Worm (Caenorhabditis elegans) whole organism, L2 larva: Measurements from ENCODE around the gene dpy-2.

Source experiments
- C34F6.9 ChIP-seq: fragments of 150-350 bp; optimal IDR thresholded peaks from 2 replicates; lab custom pipeline; 2014; ENCODE audit warnings: missing biosample characterization, missing genetic modification characterization
- F13H6.1 ChIP-seq: sonication (generic microtip); optimal IDR thresholded peaks from 2 replicates; lab custom pipeline; 2016; ENCODE audit warnings: missing genetic modification characterization, missing compliant biosample characterization
- R02D3.7 ChIP-seq: fragments of 150-350 bp; optimal IDR thresholded peaks from 2 replicates; lab custom pipeline; 2014; ENCODE audit warnings: missing biosample characterization, missing genetic modification characterization
- ZK546.5 ChIP-seq: sonication (generic microtip); optimal IDR thresholded peaks from 2 replicates; lab custom pipeline; 2017; ENCODE audit warnings: missing biosample characterization, missing genetic modification characterization
- ama-1 ChIP-seq: fragments of 150-350 bp; optimal IDR thresholded peaks from 2 replicates; lab custom pipeline; 2018; ENCODE audit warnings: inconsistent platforms
- blmp-1 ChIP-seq: sonication (generic microtip); optimal IDR thresholded peaks from 2 replicates; lab custom pipeline; 2017; ENCODE audit warnings: missing genetic modification characterization, mild to moderate bottlenecking, missing compliant biosample characterization, antibody characterized with exemption, moderate library complexity; ENCODE audit not compliant: insufficient read depth
- ceh-16 ChIP-seq: fragments of 150-350 bp; optimal IDR thresholded peaks from 2 replicates; lab custom pipeline; 2014; ENCODE audit warnings: missing biosample characterization, missing genetic modification characterization
- crh-2 ChIP-seq: sonication (generic microtip); optimal IDR thresholded peaks from 2 replicates; lab custom pipeline; 2017; ENCODE audit warnings: missing biosample characterization, missing genetic modification characterization
- egl-27 ChIP-seq: sonication (generic microtip); optimal IDR thresholded peaks from 3 replicates; lab custom pipeline; 2017; ENCODE audit warnings: missing biosample characterization, missing genetic modification reagents, missing genetic modification characterization
- elt-1 ChIP-seq: fragments of 150-350 bp; optimal IDR thresholded peaks from 2 replicates; lab custom pipeline; 2014; ENCODE audit warnings: missing biosample characterization, missing genetic modification characterization
- elt-3 ChIP-seq: sonication (generic microtip); optimal IDR thresholded peaks from 2 replicates; lab custom pipeline; 2017; ENCODE audit warnings: missing biosample characterization, missing genetic modification characterization
- gmeb-1 ChIP-seq: fragments of 150-350 bp; optimal IDR thresholded peaks from 2 replicates; lab custom pipeline; 2014; ENCODE audit warnings: missing biosample characterization, missing genetic modification characterization
- lin-11 ChIP-seq: fragments of 150-350 bp; sonication (generic microtip); optimal IDR thresholded peaks from 2 replicates; lab custom pipeline; 2014; ENCODE audit warnings: missing biosample characterization, missing genetic modification characterization, inconsistent platforms, mixed read lengths
- lin-13 ChIP-seq: fragments of 150-350 bp; optimal IDR thresholded peaks from 2 replicates; lab custom pipeline; 2014; ENCODE audit warnings: missing biosample characterization, missing genetic modification reagents, missing genetic modification characterization
- lin-39 ChIP-seq: fragments of 150-350 bp; optimal IDR thresholded peaks from 2 replicates; lab custom pipeline; 2014; ENCODE audit warnings: missing biosample characterization, missing genetic modification reagents, missing genetic modification characterization
- mab-5 ChIP-seq: fragments of 150-350 bp; optimal IDR thresholded peaks from 2 replicates; lab custom pipeline; 2014; ENCODE audit warnings: missing biosample characterization, missing genetic modification characterization
- mbf-1 ChIP-seq: sonication (generic microtip); optimal IDR thresholded peaks from 2 replicates; lab custom pipeline; 2017; ENCODE audit warnings: missing biosample characterization, missing genetic modification characterization
- mdl-1 ChIP-seq, 2 experiments: fragments of 150-350 bp in 1 of 2; sonication (generic microtip) in 1 of 2; optimal IDR thresholded peaks; 2 replicates each; lab custom pipeline; 2017; ENCODE audit warnings: missing biosample characterization in 2 of 2, missing genetic modification characterization in 2 of 2
- nhr-10 ChIP-seq: sonication (generic microtip); optimal IDR thresholded peaks from 2 replicates; lab custom pipeline; 2017; ENCODE audit warnings: missing biosample characterization, missing genetic modification characterization
- nhr-11 ChIP-seq: fragments of 150-350 bp; optimal IDR thresholded peaks from 2 replicates; lab custom pipeline; 2014; ENCODE audit warnings: missing biosample characterization, missing genetic modification characterization
- nhr-12 ChIP-seq: fragments of 150-350 bp; optimal IDR thresholded peaks from 2 replicates; lab custom pipeline; 2014; ENCODE audit warnings: missing biosample characterization, missing genetic modification characterization
- nhr-129 ChIP-seq: fragments of 150-350 bp; optimal IDR thresholded peaks from 2 replicates; lab custom pipeline; 2014; ENCODE audit warnings: missing biosample characterization, missing genetic modification characterization
- nhr-21 ChIP-seq: fragments of 150-350 bp; optimal IDR thresholded peaks from 2 replicates; lab custom pipeline; 2014; ENCODE audit warnings: missing biosample characterization, missing genetic modification characterization
- nhr-25 ChIP-seq: fragments of 150-350 bp; sonication (generic microtip); optimal IDR thresholded peaks from 3 replicates; lab custom pipeline; 2014; ENCODE audit warnings: missing biosample characterization, missing genetic modification characterization
- nhr-6 ChIP-seq: fragments of 150-350 bp; optimal IDR thresholded peaks from 2 replicates; lab custom pipeline; 2014; ENCODE audit warnings: missing biosample characterization, missing genetic modification characterization
- nhr-77 ChIP-seq: fragments of 150-350 bp; optimal IDR thresholded peaks from 2 replicates; lab custom pipeline; 2014; ENCODE audit warnings: missing biosample characterization, missing genetic modification characterization
- peb-1 ChIP-seq: fragments of 150-350 bp; optimal IDR thresholded peaks from 2 replicates; lab custom pipeline; 2014; ENCODE audit warnings: missing biosample characterization, missing genetic modification characterization
- sem-4 ChIP-seq: fragments of 150-350 bp; optimal IDR thresholded peaks from 2 replicates; lab custom pipeline; 2014; ENCODE audit warnings: missing biosample characterization, missing genetic modification reagents, missing genetic modification characterization
- sma-9 ChIP-seq, 2 experiments: fragments of 150-350 bp in 1 of 2; sonication (generic microtip) in 1 of 2; optimal IDR thresholded peaks; 2 replicates each; lab custom pipeline; 2014 to 2016; ENCODE audit warnings: missing genetic modification characterization in 2 of 2, mild to moderate bottlenecking in 1 of 2, missing biosample characterization in 1 of 2, missing compliant biosample characterization in 1 of 2, missing genetic modification reagents in 1 of 2, moderate library complexity in 1 of 2
- unc-39 ChIP-seq: fragments of 150-350 bp; optimal IDR thresholded peaks from 2 replicates; lab custom pipeline; 2014; ENCODE audit warnings: missing biosample characterization, missing genetic modification characterization
- unc-55 ChIP-seq: fragments of 150-350 bp; sonication (generic microtip); optimal IDR thresholded peaks from 3 replicates; lab custom pipeline; 2014; ENCODE audit warnings: missing biosample characterization, missing genetic modification reagents, missing genetic modification characterization
- unc-62 ChIP-seq: fragments of 150-350 bp; optimal IDR thresholded peaks from 2 replicates; lab custom pipeline; 2014; ENCODE audit warnings: missing biosample characterization, missing genetic modification reagents, missing genetic modification characterization
- zag-1 ChIP-seq: fragments of 150-350 bp; optimal IDR thresholded peaks from 2 replicates; lab custom pipeline; 2014; ENCODE audit warnings: missing biosample characterization, missing genetic modification characterization
- ztf-1 ChIP-seq: fragments of 200-800 bp; sonication (Bioruptor generic); conservative IDR thresholded peaks from 2 replicates; pipeline ENCODE4 v1.3.6; 2022; ENCODE audit warnings: missing genetic modification characterization, missing compliant biosample characterization
- ztf-11 ChIP-seq: sonication (generic microtip); optimal IDR thresholded peaks from 2 replicates; lab custom pipeline; 2017; ENCODE audit warnings: missing biosample characterization, missing genetic modification characterization
- ztf-4 ChIP-seq: fragments of 150-350 bp; optimal IDR thresholded peaks from 2 replicates; lab custom pipeline; 2014; ENCODE audit warnings: missing biosample characterization, missing genetic modification characterization

dpy-2 gene

DNA sequence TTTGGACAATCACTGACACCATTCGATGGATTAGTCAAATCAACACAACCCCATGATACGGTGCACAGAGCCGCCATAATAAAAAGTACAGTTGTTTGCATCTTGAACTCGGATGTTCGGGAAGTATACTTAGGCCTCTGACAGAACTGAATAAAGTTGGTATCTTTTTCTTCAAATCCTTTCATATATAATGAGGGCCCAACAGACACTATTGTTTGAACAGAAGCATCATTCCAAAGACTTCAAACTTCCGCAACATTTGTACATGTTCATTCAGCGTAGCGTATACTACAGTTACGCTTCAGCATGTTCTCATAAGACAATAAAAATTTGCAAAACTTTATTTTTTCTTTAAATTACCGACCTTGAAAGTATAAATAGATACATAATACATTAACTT, 37.9 kb downstream of the dpy-2 start, which contains the start of gene F41G3.19:
F41G3.19 (minus strand) TSS at position 101 of the 400 bp plus-strand sequence.
- no peak for TF ChIP-seq lin-39
- TF ChIP-seq ama-1 (lab: Kevin White, UChicago), result no peak
- no peak for TF ChIP-seq sma-9 (GFP tag; optimal IDR thresholded peaks at IDR 0.05; lab: Kevin White, UChicago)
- no peak for TF ChIP-seq sma-9 (tag; optimal IDR thresholded peaks at IDR 0.05; lab: Kevin White, UChicago)
- no peak for TF ChIP-seq egl-27
- no peak for TF ChIP-seq nhr-21
- TF ChIP-seq gmeb-1 (tag; lab: Kevin White, UChicago), result no peak

DNA sequence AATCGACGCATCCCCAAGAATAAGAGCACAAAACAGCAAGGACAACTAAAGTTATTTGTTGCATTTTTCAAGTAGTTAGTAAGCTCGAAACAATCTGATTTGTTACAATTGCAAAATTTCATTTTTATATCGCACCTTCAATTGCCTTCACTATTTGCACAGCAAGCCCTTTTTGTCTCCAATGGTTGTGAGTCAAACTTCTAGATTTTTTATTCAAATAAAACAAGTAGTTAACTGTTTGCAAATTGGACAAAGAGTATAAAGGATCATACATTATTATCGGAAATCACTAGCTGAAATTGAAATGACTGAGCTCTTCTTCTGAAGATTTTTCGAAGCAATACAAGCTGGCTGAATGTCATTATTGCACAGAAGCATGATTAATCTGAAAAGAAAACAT, 38.8 kb downstream of the dpy-2 start, which contains the start of gene F41G3.21:
F41G3.21 (minus strand) TSS at position 101 of the 400 bp plus-strand sequence.
- TF ChIP-seq nhr-129 (tag; lab: Kevin White, UChicago), result no peak
- TF ChIP-seq C34F6.9 (tag; lab: Kevin White, UChicago), result no peak
- TF ChIP-seq nhr-6, result no peak
- no peak for TF ChIP-seq lin-39
- no peak for TF ChIP-seq peb-1
- no peak for TF ChIP-seq ztf-4 (tag; lab: Kevin White, UChicago)
- no peak for TF ChIP-seq nhr-12 (tag; lab: Kevin White, UChicago)
- TF ChIP-seq nhr-77, result no peak
- TF ChIP-seq lin-13 (GFP tag; lab: Kevin White, UChicago), result no peak
- no peak for TF ChIP-seq unc-39 (tag; lab: Kevin White, UChicago)
- TF ChIP-seq nhr-10 (tag; lab: Kevin White, UChicago), result no peak
- TF ChIP-seq unc-55 (GFP tag; lab: Kevin White, UChicago), result no peak
- TF ChIP-seq nhr-25 (tag; lab: Kevin White, UChicago), result no peak
- no peak for TF ChIP-seq ama-1 (lab: Kevin White, UChicago)
- no peak for TF ChIP-seq lin-11
- TF ChIP-seq ztf-1, result no peak
- TF ChIP-seq R02D3.7 (tag; lab: Kevin White, UChicago), result no peak

DNA sequence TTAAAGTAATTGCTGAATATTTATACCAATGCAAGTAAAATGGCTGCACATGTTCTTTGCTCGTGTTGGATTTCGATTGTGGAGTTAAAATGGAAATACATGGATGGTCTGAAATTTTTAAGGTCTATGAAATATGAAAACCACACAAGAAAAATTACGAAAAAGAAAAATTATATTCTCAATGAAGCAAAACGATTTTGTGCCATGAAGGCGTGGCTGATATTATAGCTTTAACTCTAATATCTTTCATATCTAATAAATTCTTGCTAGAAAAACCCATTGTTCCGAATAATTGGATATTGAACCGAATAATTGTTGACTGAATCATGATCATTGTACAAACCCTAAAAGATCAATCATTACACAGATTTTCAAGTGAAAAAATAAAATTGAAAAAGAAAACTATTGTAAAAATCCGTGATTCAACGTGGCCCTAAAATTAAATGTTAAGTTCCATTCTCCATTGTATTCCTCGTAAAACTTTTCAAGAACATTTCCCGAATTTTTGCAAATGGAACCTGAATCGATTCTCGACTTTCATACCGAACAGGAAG, 40.7 kb downstream of the dpy-2 start, which contains the start of the genes srx-95 and fis-1:
srx-95 (minus strand) TSS at position 101 of the 554 bp plus-strand sequence.
fis-1 (plus strand) TSS at position 504 of the 554 bp plus-strand sequence.
- TF ChIP-seq ama-1 (lab: Kevin White, UChicago) (no peak), gmeb-1 (tag; lab: Kevin White, UChicago) (no peak)
- TF ChIP-seq, all 48 proteins: peak for 0

DNA sequence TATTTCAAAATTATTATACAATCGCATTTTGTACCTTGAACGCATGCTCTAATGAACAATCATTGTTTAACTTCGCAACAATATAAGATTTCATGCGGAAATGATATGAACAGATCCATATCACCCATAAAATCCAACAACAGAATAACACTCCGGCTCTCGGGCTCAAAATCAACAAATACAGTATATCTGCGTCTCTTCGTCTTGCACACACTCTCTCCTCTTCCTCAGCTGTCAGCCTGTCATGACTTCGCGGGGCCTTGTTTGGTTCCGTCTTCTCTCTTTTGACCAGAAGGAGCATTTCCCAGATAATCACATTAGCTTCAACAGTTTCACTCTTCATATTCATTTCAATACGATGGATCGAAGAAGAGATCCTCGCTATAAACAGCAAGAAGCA, 42.1 kb downstream of the dpy-2 start, which contains the start of gene F41G3.3:
F41G3.3 (plus strand) TSS at position 301 of the 400 bp plus-strand sequence.
- no peak for TF ChIP-seq crh-2 (tag; lab: Kevin White, UChicago)
- no peak for TF ChIP-seq ztf-1
- no peak for TF ChIP-seq peb-1
- TF ChIP-seq nhr-12 (tag; lab: Kevin White, UChicago), result no peak
- TF ChIP-seq lin-11, result no peak
- no peak for TF ChIP-seq blmp-1
- no peak for TF ChIP-seq nhr-21
- TF ChIP-seq mab-5 (tag; lab: Kevin White, UChicago), result no peak
- no peak for TF ChIP-seq unc-55 (GFP tag; lab: Kevin White, UChicago)
- no peak for TF ChIP-seq sem-4 (tag; lab: Kevin White, UChicago)
- no peak for TF ChIP-seq ztf-4 (tag; lab: Kevin White, UChicago)
- TF ChIP-seq ceh-16, result no peak
- no peak for TF ChIP-seq ama-1 (lab: Kevin White, UChicago)
- no peak for TF ChIP-seq F13H6.1 (tag; lab: Kevin White, UChicago)
- no peak for TF ChIP-seq gmeb-1 (tag; lab: Kevin White, UChicago)
- TF ChIP-seq egl-27, result no peak
- no peak for TF ChIP-seq lin-13 (GFP tag; lab: Kevin White, UChicago)

DNA sequence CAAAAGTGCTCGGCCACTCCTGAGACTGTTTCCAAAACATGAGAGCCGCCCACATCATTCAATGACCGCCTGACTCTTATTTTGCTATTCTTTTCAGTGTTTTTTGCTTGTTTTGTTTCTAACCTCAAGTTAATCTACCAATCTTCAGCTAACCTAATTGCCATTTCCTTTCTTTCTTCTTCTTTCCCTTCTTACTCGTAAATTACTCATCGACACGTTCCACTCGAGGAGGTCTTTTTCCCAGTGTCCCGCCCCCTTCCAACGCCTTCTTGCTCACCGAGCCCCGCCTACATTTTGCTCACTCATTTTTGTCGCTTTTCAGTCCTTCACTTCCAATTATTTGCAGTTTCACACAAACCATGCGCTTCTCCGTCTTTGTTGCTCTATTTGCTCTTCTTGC, 50.6 kb downstream of the dpy-2 start, which contains the start of gene nlp-50:
nlp-50 (plus strand) TSS at position 301 of the 400 bp plus-strand sequence.
- TF ChIP-seq blmp-1 (no peak), zag-1 (tag; lab: Kevin White, UChicago) (no peak), unc-55 (GFP tag; lab: Kevin White, UChicago) (no peak), elt-3 (tag; lab: Kevin White, UChicago) (no peak), ZK546.5 (tag; lab: Kevin White, UChicago) (no peak), elt-1 (no peak), nhr-11 (tag; lab: Kevin White, UChicago) (no peak), mbf-1 (no peak), lin-11 (no peak), ceh-16 (no peak), ztf-11 (tag; lab: Kevin White, UChicago) (no peak), C34F6.9 (tag; lab: Kevin White, UChicago) (no peak), nhr-12 (tag; lab: Kevin White, UChicago) (no peak), unc-39 (tag; lab: Kevin White, UChicago) (no peak), unc-62 (GFP tag; lab: Kevin White, UChicago) (no peak), nhr-6 (no peak), ztf-1 (no peak), crh-2 (tag; lab: Kevin White, UChicago) (no peak), mdl-1 (tag; optimal IDR thresholded peaks at IDR 0.05; lab: Kevin White, UChicago) (no peak)
